Fruit fly (Drosophila melanogaster): ENCODE results near the gene CG13926.

CG13926 gene

DNA sequence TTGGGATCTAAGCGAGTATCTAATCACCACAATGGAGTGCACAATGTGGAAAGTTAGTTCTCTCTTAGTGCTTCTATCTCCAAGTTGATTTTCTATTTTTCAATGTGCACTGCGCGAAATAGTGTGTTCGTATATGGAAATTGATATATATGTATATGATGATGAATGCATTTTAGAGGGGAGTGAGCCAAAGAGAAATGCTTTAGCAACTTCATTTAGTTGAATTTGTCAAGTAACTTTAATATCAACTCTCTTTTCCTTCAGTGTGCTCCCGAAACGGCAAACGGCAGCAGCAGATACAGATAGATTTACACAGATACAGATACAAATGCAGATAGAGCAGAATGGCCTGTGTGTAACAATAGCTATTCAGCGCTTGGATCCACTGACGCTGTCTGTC is 34.0 kb downstream of the CG13926 start (continued):
- TF ChIP-seq CG4404 (GFP tag; IDR thresholded peaks at IDR 0.05) (peak; percentile 72), Dfd (GFP tag; optimal IDR thresholded peaks at IDR 0.05) (no peak), CG12769 (tag; optimal IDR thresholded peaks at IDR 0.05) (peak; percentile 70), sim (GFP tag; IDR thresholded peaks at IDR 0.05) (peak; percentile 70; the same call in 1 of the 2 replicates), zfh1 (GFP tag; IDR thresholded peaks at IDR 0.05) (peak; percentile 82; the same call in 2 of the 3 replicates), CG2889 (GFP tag; IDR thresholded peaks at IDR 0.05) (no peak), CG10543 (GFP tag; optimal IDR thresholded peaks at IDR 0.05) (no peak), scrt (GFP tag; optimal IDR thresholded peaks at IDR 0.05) (no peak), cg (GFP tag; optimal IDR thresholded peaks at IDR 0.05) (peak; percentile 14), CG3726 (GFP tag; IDR thresholded peaks at IDR 0.05) (peak; percentile 55; the same call in 1 of the 3 replicates), Taf1 (GFP tag; IDR thresholded peaks at IDR 0.05) (no peak), CG17186 (GFP tag; optimal IDR thresholded peaks at IDR 0.05) (no peak), Xbp1 (GFP tag; optimal IDR thresholded peaks at IDR 0.05) (peak; percentile 73), HmgD (GFP tag; optimal IDR thresholded peaks at IDR 0.05) (no peak), CG4820 (GFP tag; optimal IDR thresholded peaks at IDR 0.05) (no peak), Doc2 (GFP tag; IDR thresholded peaks at IDR 0.05) (no peak), Sry-β (GFP tag; optimal IDR thresholded peaks at IDR 0.05) (no peak), slp2 (GFP tag; optimal IDR thresholded peaks at IDR 0.05) (peak; percentile 61), CG17829 (tag; optimal IDR thresholded peaks at IDR 0.05) (peak; percentile 79), pho (GFP tag; optimal IDR thresholded peaks at IDR 0.05) (no peak), CG12299 (tag; optimal IDR thresholded peaks at IDR 0.05) (no peak), CG4707 (GFP tag; optimal IDR thresholded peaks at IDR 0.05) (peak; percentile 52), ewg (GFP tag; optimal IDR thresholded peaks at IDR 0.05) (peak; percentile 57), CG7357 (GFP tag; IDR thresholded peaks at IDR 0.05) (0 out of 3 replicates have a peak, but pooled peaks have one; percentile 51), CG18011 (GFP tag; optimal IDR thresholded peaks at IDR 0.05) (no peak), HLH4C (GFP tag; IDR thresholded peaks at IDR 0.05; ENCODE audit: partially characterized antibody) (no peak), TFAM (GFP tag; optimal IDR thresholded peaks at IDR 0.05) (no peak), CG8944 (GFP tag; optimal IDR thresholded peaks at IDR 0.05) (peak; percentile 53), CG18764 (GFP tag; optimal IDR thresholded peaks at IDR 0.05) (no peak), CG5180 (GFP tag; optimal IDR thresholded peaks at IDR 0.05) (no peak), gsb-n (tag; optimal IDR thresholded peaks at IDR 0.05) (peak; percentile 46), CG11093 (GFP tag; IDR thresholded peaks at IDR 0.05) (0 out of 3 replicates have a peak, but pooled peaks have one; percentile 14), CG6683 (GFP tag; optimal IDR thresholded peaks at IDR 0.05) (no peak), CG12236 (GFP tag; optimal IDR thresholded peaks at IDR 0.05) (peak; percentile 60), trh (GFP tag; optimal IDR thresholded peaks at IDR 0.05) (peak; percentile 26), Bteb2 (GFP tag; optimal IDR thresholded peaks at IDR 0.05) (peak; percentile 16), knrl (GFP tag; IDR thresholded peaks at IDR 0.05; ENCODE audit: partially characterized antibody) (no peak), CG11723 (GFP tag; optimal IDR thresholded peaks at IDR 0.05) (peak; percentile 48), twi (tag; optimal IDR thresholded peaks at IDR 0.05) (peak; percentile 28), Med (GFP tag) (peak; percentile 93), CG17385 (GFP tag; optimal IDR thresholded peaks at IDR 0.05) (peak; percentile 45), Lpt (GFP tag; optimal IDR thresholded peaks at IDR 0.05) (no peak), CG7372 (GFP tag; IDR thresholded peaks at IDR 0.05) (no peak), Xrp1 (GFP tag; IDR thresholded peaks at IDR 0.05) (peak; percentile 86), nmo (GFP tag; optimal IDR thresholded peaks at IDR 0.05) (peak; percentile 73), pum (GFP tag; optimal IDR thresholded peaks at IDR 0.05) (peak; percentile 46), CG10654 (GFP tag; optimal IDR thresholded peaks at IDR 0.05) (no peak), kah (GFP tag; optimal IDR thresholded peaks at IDR 0.05) (no peak), HLH3B (GFP tag; IDR thresholded peaks at IDR 0.05) (no peak), Optix (GFP tag; IDR thresholded peaks at IDR 0.05) (peak; percentile 65; the same call in 2 of the 3 replicates), CG34224 (GFP tag; IDR thresholded peaks at IDR 0.05; ENCODE audit: partially characterized antibody) (no peak)
